Worm (Caenorhabditis elegans) whole organism, L2 larva: ENCODE data around the gene frpr-7.
A peak's percentile ranks its signal among the peaks of the same experiment; 100 is the strongest.

Source experiments
- C34F6.9 ChIP-seq: fragments of 150-350 bp; optimal IDR thresholded peaks from 2 replicates; lab custom pipeline; 2014; ENCODE audit warnings: missing biosample characterization, missing genetic modification characterization
- F13H6.1 ChIP-seq: sonication (generic microtip); optimal IDR thresholded peaks from 2 replicates; lab custom pipeline; 2016; ENCODE audit warnings: missing genetic modification characterization, missing compliant biosample characterization
- R02D3.7 ChIP-seq: fragments of 150-350 bp; optimal IDR thresholded peaks from 2 replicates; lab custom pipeline; 2014; ENCODE audit warnings: missing biosample characterization, missing genetic modification characterization
- Y55F3AM.14 ChIP-seq: fragments of 200-800 bp; sonication (Bioruptor generic); optimal IDR thresholded peaks from 2 replicates; lab custom pipeline; 2018; ENCODE audit warnings: mild to moderate bottlenecking, missing genetic modification characterization, missing compliant biosample characterization
- ZK546.5 ChIP-seq: sonication (generic microtip); optimal IDR thresholded peaks from 2 replicates; lab custom pipeline; 2017; ENCODE audit warnings: missing biosample characterization, missing genetic modification characterization
- alr-1 ChIP-seq: fragments of 150-350 bp; optimal IDR thresholded peaks from 2 replicates; lab custom pipeline; 2014; ENCODE audit warnings: missing biosample characterization, missing genetic modification characterization
- aly-2 ChIP-seq: fragments of 150-350 bp; optimal IDR thresholded peaks from 2 replicates; lab custom pipeline; 2014; ENCODE audit warnings: missing biosample characterization, missing genetic modification characterization
- ama-1 ChIP-seq: fragments of 150-350 bp; optimal IDR thresholded peaks from 2 replicates; lab custom pipeline; 2018; ENCODE audit warnings: inconsistent platforms
- blmp-1 ChIP-seq: sonication (generic microtip); optimal IDR thresholded peaks from 2 replicates; lab custom pipeline; 2017; ENCODE audit warnings: missing genetic modification characterization, mild to moderate bottlenecking, missing compliant biosample characterization, antibody characterized with exemption, moderate library complexity; ENCODE audit not compliant: insufficient read depth
- ceh-82 ChIP-seq: fragments of 150-350 bp; optimal IDR thresholded peaks from 2 replicates; lab custom pipeline; 2014; ENCODE audit warnings: missing biosample characterization, missing genetic modification characterization
- crh-2 ChIP-seq: sonication (generic microtip); optimal IDR thresholded peaks from 2 replicates; lab custom pipeline; 2017; ENCODE audit warnings: missing biosample characterization, missing genetic modification characterization
- dmd-4 ChIP-seq: sonication (generic microtip); optimal IDR thresholded peaks from 2 replicates; lab custom pipeline; 2017; ENCODE audit warnings: missing biosample characterization, missing genetic modification characterization
- egl-27 ChIP-seq: sonication (generic microtip); optimal IDR thresholded peaks from 3 replicates; lab custom pipeline; 2017; ENCODE audit warnings: missing biosample characterization, missing genetic modification reagents, missing genetic modification characterization
- elt-1 ChIP-seq: fragments of 150-350 bp; optimal IDR thresholded peaks from 2 replicates; lab custom pipeline; 2014; ENCODE audit warnings: missing biosample characterization, missing genetic modification characterization
- elt-3 ChIP-seq: sonication (generic microtip); optimal IDR thresholded peaks from 2 replicates; lab custom pipeline; 2017; ENCODE audit warnings: missing biosample characterization, missing genetic modification characterization
- fos-1 ChIP-seq: fragments of 150-350 bp; optimal IDR thresholded peaks from 2 replicates; lab custom pipeline; 2014; ENCODE audit warnings: missing biosample characterization, missing genetic modification characterization
- gmeb-1 ChIP-seq: fragments of 150-350 bp; optimal IDR thresholded peaks from 2 replicates; lab custom pipeline; 2014; ENCODE audit warnings: missing biosample characterization, missing genetic modification characterization
- lin-11 ChIP-seq: fragments of 150-350 bp; sonication (generic microtip); optimal IDR thresholded peaks from 2 replicates; lab custom pipeline; 2014; ENCODE audit warnings: missing biosample characterization, missing genetic modification characterization, inconsistent platforms, mixed read lengths
- lin-13 ChIP-seq: fragments of 150-350 bp; optimal IDR thresholded peaks from 2 replicates; lab custom pipeline; 2014; ENCODE audit warnings: missing biosample characterization, missing genetic modification reagents, missing genetic modification characterization
- lin-39 ChIP-seq: fragments of 150-350 bp; optimal IDR thresholded peaks from 2 replicates; lab custom pipeline; 2014; ENCODE audit warnings: missing biosample characterization, missing genetic modification reagents, missing genetic modification characterization
- lsy-2 ChIP-seq, 2 experiments: fragments of 150-350 bp in 1 of 2; sonication (generic microtip) in 1 of 2; optimal IDR thresholded peaks; 2 replicates each; lab custom pipeline; 2014 to 2017; ENCODE audit warnings: missing biosample characterization in 2 of 2, missing genetic modification characterization in 2 of 2
- mab-5 ChIP-seq: fragments of 150-350 bp; optimal IDR thresholded peaks from 2 replicates; lab custom pipeline; 2014; ENCODE audit warnings: missing biosample characterization, missing genetic modification characterization
- mbf-1 ChIP-seq: sonication (generic microtip); optimal IDR thresholded peaks from 2 replicates; lab custom pipeline; 2017; ENCODE audit warnings: missing biosample characterization, missing genetic modification characterization
- nhr-10 ChIP-seq: sonication (generic microtip); optimal IDR thresholded peaks from 2 replicates; lab custom pipeline; 2017; ENCODE audit warnings: missing biosample characterization, missing genetic modification characterization
- nhr-11 ChIP-seq: fragments of 150-350 bp; optimal IDR thresholded peaks from 2 replicates; lab custom pipeline; 2014; ENCODE audit warnings: missing biosample characterization, missing genetic modification characterization
- nhr-12 ChIP-seq: fragments of 150-350 bp; optimal IDR thresholded peaks from 2 replicates; lab custom pipeline; 2014; ENCODE audit warnings: missing biosample characterization, missing genetic modification characterization
- nhr-129 ChIP-seq: fragments of 150-350 bp; optimal IDR thresholded peaks from 2 replicates; lab custom pipeline; 2014; ENCODE audit warnings: missing biosample characterization, missing genetic modification characterization
- nhr-21 ChIP-seq: fragments of 150-350 bp; optimal IDR thresholded peaks from 2 replicates; lab custom pipeline; 2014; ENCODE audit warnings: missing biosample characterization, missing genetic modification characterization
- nhr-23 ChIP-seq: fragments of 150-350 bp; optimal IDR thresholded peaks from 2 replicates; lab custom pipeline; 2014; ENCODE audit warnings: missing biosample characterization, missing genetic modification reagents, missing genetic modification characterization
- nhr-237 ChIP-seq: fragments of 150-350 bp; optimal IDR thresholded peaks from 2 replicates; lab custom pipeline; 2014; ENCODE audit warnings: missing biosample characterization, missing genetic modification characterization
- nhr-25 ChIP-seq: fragments of 150-350 bp; sonication (generic microtip); optimal IDR thresholded peaks from 3 replicates; lab custom pipeline; 2014; ENCODE audit warnings: missing biosample characterization, missing genetic modification characterization
- nhr-6 ChIP-seq: fragments of 150-350 bp; optimal IDR thresholded peaks from 2 replicates; lab custom pipeline; 2014; ENCODE audit warnings: missing biosample characterization, missing genetic modification characterization
- nhr-77 ChIP-seq: fragments of 150-350 bp; optimal IDR thresholded peaks from 2 replicates; lab custom pipeline; 2014; ENCODE audit warnings: missing biosample characterization, missing genetic modification characterization
- peb-1 ChIP-seq: fragments of 150-350 bp; optimal IDR thresholded peaks from 2 replicates; lab custom pipeline; 2014; ENCODE audit warnings: missing biosample characterization, missing genetic modification characterization
- sem-4 ChIP-seq: fragments of 150-350 bp; optimal IDR thresholded peaks from 2 replicates; lab custom pipeline; 2014; ENCODE audit warnings: missing biosample characterization, missing genetic modification reagents, missing genetic modification characterization
- skn-1 ChIP-seq: sonication (generic microtip); optimal IDR thresholded peaks from 2 replicates; lab custom pipeline; 2017; ENCODE audit warnings: missing biosample characterization, missing genetic modification characterization
- sma-3 ChIP-seq: sonication (generic microtip); optimal IDR thresholded peaks from 2 replicates; lab custom pipeline; 2016; ENCODE audit warnings: missing genetic modification reagents, missing genetic modification characterization, missing compliant biosample characterization
- sma-9 ChIP-seq, 2 experiments: fragments of 150-350 bp in 1 of 2; sonication (generic microtip) in 1 of 2; optimal IDR thresholded peaks; 2 replicates each; lab custom pipeline; 2014 to 2016; ENCODE audit warnings: missing genetic modification characterization in 2 of 2, mild to moderate bottlenecking in 1 of 2, missing biosample characterization in 1 of 2, missing compliant biosample characterization in 1 of 2, missing genetic modification reagents in 1 of 2, moderate library complexity in 1 of 2
- snpc-4 ChIP-seq: fragments of 150-350 bp; optimal IDR thresholded peaks from 2 replicates; lab custom pipeline; 2014; ENCODE audit warnings: missing biosample characterization, missing genetic modification characterization
- unc-39 ChIP-seq: fragments of 150-350 bp; optimal IDR thresholded peaks from 2 replicates; lab custom pipeline; 2014; ENCODE audit warnings: missing biosample characterization, missing genetic modification characterization
- unc-55 ChIP-seq: fragments of 150-350 bp; sonication (generic microtip); optimal IDR thresholded peaks from 3 replicates; lab custom pipeline; 2014; ENCODE audit warnings: missing biosample characterization, missing genetic modification reagents, missing genetic modification characterization
- unc-62 ChIP-seq: fragments of 150-350 bp; optimal IDR thresholded peaks from 2 replicates; lab custom pipeline; 2014; ENCODE audit warnings: missing biosample characterization, missing genetic modification reagents, missing genetic modification characterization
- zag-1 ChIP-seq: fragments of 150-350 bp; optimal IDR thresholded peaks from 2 replicates; lab custom pipeline; 2014; ENCODE audit warnings: missing biosample characterization, missing genetic modification characterization
- ztf-1 ChIP-seq: fragments of 200-800 bp; sonication (Bioruptor generic); conservative IDR thresholded peaks from 2 replicates; pipeline ENCODE4 v1.3.6; 2022; ENCODE audit warnings: missing genetic modification characterization, missing compliant biosample characterization
- ztf-11 ChIP-seq: sonication (generic microtip); optimal IDR thresholded peaks from 2 replicates; lab custom pipeline; 2017; ENCODE audit warnings: missing biosample characterization, missing genetic modification characterization
- ztf-4 ChIP-seq: fragments of 150-350 bp; optimal IDR thresholded peaks from 2 replicates; lab custom pipeline; 2014; ENCODE audit warnings: missing biosample characterization, missing genetic modification characterization

Gene frpr-7

DNA sequence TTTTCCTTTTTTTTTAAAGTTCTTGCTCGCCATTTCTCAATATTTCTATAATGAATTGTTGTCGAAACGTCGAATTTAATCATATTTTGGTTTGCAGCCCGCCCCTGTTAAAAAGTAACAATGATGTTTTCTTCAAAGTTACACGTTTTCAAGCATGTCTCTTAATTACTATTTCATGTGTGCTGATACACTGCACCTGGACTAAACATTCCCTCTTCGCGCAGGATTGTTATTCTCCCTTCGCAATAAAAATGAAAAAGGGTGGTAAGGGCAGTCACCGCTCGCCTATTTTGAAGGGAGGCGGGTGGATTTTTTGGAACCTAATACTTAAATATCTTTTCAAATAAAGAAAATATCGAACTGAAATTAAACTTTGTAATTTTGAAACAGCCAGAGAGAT, 34.2 kb downstream of the frpr-7 start (continued):
- TF ChIP-seq R02D3.7 (tag; lab: Kevin White, UChicago) (no peak), snpc-4 (no peak), nhr-77 (tag; lab: Kevin White, UChicago) (peak; percentile 1), ztf-1 (no peak), ztf-11 (tag; lab: Kevin White, UChicago) (no peak), lin-13 (GFP tag; lab: Kevin White, UChicago) (no peak), nhr-23 (tag; lab: Kevin White, UChicago) (no peak), nhr-25 (tag; lab: Kevin White, UChicago) (peak; percentile 24), blmp-1 (tag; lab: Kevin White, UChicago) (no peak), lsy-2 (tag; optimal IDR thresholded peaks at IDR 0.05; lab: Kevin White, UChicago) (peak in 1 of 2 experiments; percentile 35), elt-3 (no peak), crh-2 (tag; lab: Kevin White, UChicago) (peak; percentile 16), sma-9 (GFP tag; optimal IDR thresholded peaks at IDR 0.05; lab: Kevin White, UChicago) (peak; percentile 22), sma-9 (tag; optimal IDR thresholded peaks at IDR 0.05; lab: Kevin White, UChicago) (no peak), fos-1 (peak; percentile 50), lin-11 (tag; lab: Kevin White, UChicago) (no peak), sma-3 (GFP tag; lab: Kevin White, UChicago) (peak; percentile 54), nhr-129 (tag; lab: Kevin White, UChicago) (peak; percentile 42), nhr-12 (tag; lab: Kevin White, UChicago) (no peak), aly-2 (tag; lab: Kevin White, UChicago) (no peak), ZK546.5 (tag; lab: Kevin White, UChicago) (no peak), nhr-21 (tag; lab: Kevin White, UChicago) (peak; percentile 40), mbf-1 (tag; lab: Kevin White, UChicago) (no peak), ceh-82 (no peak), C34F6.9 (tag; lab: Kevin White, UChicago) (no peak), Y55F3AM.14 (GFP tag; lab: Kevin White, UChicago) (no peak), alr-1 (tag; lab: Kevin White, UChicago) (no peak), egl-27 (no peak), nhr-11 (tag; lab: Kevin White, UChicago) (no peak), skn-1 (tag; lab: Kevin White, UChicago) (no peak)

DNA sequence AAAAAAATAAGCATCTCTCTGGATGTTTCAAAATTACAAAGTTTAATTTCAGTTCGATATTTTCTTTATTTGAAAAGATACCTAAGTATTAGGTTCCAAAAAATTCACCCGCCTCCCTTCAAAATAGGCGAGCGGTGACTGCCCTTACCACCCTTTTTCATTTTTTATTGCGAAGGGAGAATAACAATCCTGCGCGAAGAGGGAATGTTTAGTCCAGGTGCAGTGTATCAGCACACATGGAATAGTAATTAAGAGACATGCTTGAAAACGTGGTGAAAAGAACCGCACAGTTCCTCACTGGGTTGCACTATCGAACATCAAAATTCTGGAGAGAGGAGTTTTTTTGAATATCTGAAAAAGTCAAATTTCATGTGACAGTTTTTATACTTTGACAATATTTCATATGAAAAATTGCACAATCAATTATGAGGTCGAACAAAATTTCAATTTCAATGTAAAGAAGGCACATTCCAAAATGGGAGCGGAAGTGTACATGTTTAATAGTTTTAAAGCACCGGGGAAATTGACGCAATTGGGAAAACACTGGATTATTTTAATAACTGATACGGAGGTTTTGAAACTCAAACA, 35.2 kb downstream of the frpr-7 start:
- TF ChIP-seq peb-1 = no peak
- peak; percentile 37 for TF ChIP-seq ztf-4 (tag; lab: Kevin White, UChicago)
- no peak for TF ChIP-seq alr-1 (tag; lab: Kevin White, UChicago)
- peak; percentile 86 for TF ChIP-seq unc-55 (GFP tag; lab: Kevin White, UChicago)
- peak; percentile 84 for TF ChIP-seq crh-2 (tag; lab: Kevin White, UChicago)
- peak; percentile 22 for TF ChIP-seq R02D3.7 (tag; lab: Kevin White, UChicago)
- peak; percentile 76 for TF ChIP-seq nhr-21 (tag; lab: Kevin White, UChicago)
- TF ChIP-seq dmd-4 (tag; lab: Kevin White, UChicago) = no peak
- peak; percentile 82 for TF ChIP-seq nhr-6 (tag; lab: Kevin White, UChicago)
- peak; percentile 75 for TF ChIP-seq nhr-25 (tag; lab: Kevin White, UChicago)
- peak; percentile 56 for TF ChIP-seq snpc-4
- TF ChIP-seq nhr-12 (tag; lab: Kevin White, UChicago) = no peak
- no peak for TF ChIP-seq blmp-1 (tag; lab: Kevin White, UChicago)
- TF ChIP-seq sem-4 = no peak
- peak; percentile 89 for TF ChIP-seq F13H6.1 (tag; lab: Kevin White, UChicago)
- no peak for TF ChIP-seq aly-2 (tag; lab: Kevin White, UChicago)
- peak; percentile 79 for TF ChIP-seq mab-5 (tag; lab: Kevin White, UChicago)
- no peak for TF ChIP-seq ztf-1
- peak; percentile 70 for TF ChIP-seq nhr-77 (tag; lab: Kevin White, UChicago)
- peak; percentile 70 for TF ChIP-seq gmeb-1 (tag; lab: Kevin White, UChicago)
- TF ChIP-seq nhr-23 (tag; lab: Kevin White, UChicago) = no peak
- peak; percentile 66 for TF ChIP-seq C34F6.9 (tag; lab: Kevin White, UChicago)
- TF ChIP-seq lin-13 (GFP tag; lab: Kevin White, UChicago) = peak; percentile 71
- no peak for TF ChIP-seq nhr-11 (tag; lab: Kevin White, UChicago)
- TF ChIP-seq fos-1 = peak; percentile 46
- peak; percentile 70 for TF ChIP-seq ceh-82
- TF ChIP-seq sma-3 (GFP tag; lab: Kevin White, UChicago) = peak; percentile 90
- peak; percentile 9 for TF ChIP-seq skn-1 (tag; lab: Kevin White, UChicago)
- TF ChIP-seq nhr-10 (tag; lab: Kevin White, UChicago) = peak; percentile 68
- no peak for TF ChIP-seq ZK546.5 (tag; lab: Kevin White, UChicago)
- TF ChIP-seq nhr-237 (tag; lab: Kevin White, UChicago) = peak; percentile 82
- TF ChIP-seq egl-27 = peak; percentile 61
- peak; percentile 6 for TF ChIP-seq ztf-11 (tag; lab: Kevin White, UChicago)
- peak; percentile 91 for TF ChIP-seq nhr-129 (tag; lab: Kevin White, UChicago)
- TF ChIP-seq lin-39 (tag; lab: Kevin White, UChicago) = no peak
- TF ChIP-seq unc-39 = no peak
- TF ChIP-seq mbf-1 (tag; lab: Kevin White, UChicago) = peak; percentile 3
- no peak for TF ChIP-seq elt-3
- TF ChIP-seq lin-11 (tag; lab: Kevin White, UChicago) = no peak
- TF ChIP-seq lsy-2 (tag; optimal IDR thresholded peaks at IDR 0.05; lab: Kevin White, UChicago) = peak; percentile 81 to 82
- no peak for TF ChIP-seq unc-62
- TF ChIP-seq sma-9 (GFP tag; optimal IDR thresholded peaks at IDR 0.05; lab: Kevin White, UChicago) = peak; percentile 91
- no peak for TF ChIP-seq sma-9 (tag; optimal IDR thresholded peaks at IDR 0.05; lab: Kevin White, UChicago)
- TF ChIP-seq elt-1 (tag; lab: Kevin White, UChicago) = no peak
- peak; percentile 5 for TF ChIP-seq zag-1
- no peak for TF ChIP-seq ama-1 (lab: Kevin White, UChicago)
